Worm (Caenorhabditis elegans) whole organism, L4 larva: ENCODE measurements around the gene haao-1.

Source experiments
- D1046.2 ChIP-seq: fragments of 200-800 bp; sonication (Bioruptor generic); IDR thresholded peaks from 2 replicates; pipeline ENCODE4 v1.3.6; 2022; ENCODE audit warnings: missing genetic modification characterization, missing compliant biosample characterization
- ZK546.5 ChIP-seq, 2 experiments: sonication (generic microtip); optimal IDR thresholded peaks; 2 replicates each; lab custom pipeline; 2017; ENCODE audit warnings: missing biosample characterization in 2 of 2, missing genetic modification characterization in 2 of 2
- aha-1 ChIP-seq: fragments of 150-350 bp; peaks from one replicate; lab custom pipeline; 2014; ENCODE audit warnings: missing biosample characterization, missing genetic modification characterization
- arid-1 ChIP-seq: fragments of 200-800 bp; sonication (Bioruptor generic); conservative IDR thresholded peaks from 2 replicates; pipeline ENCODE4 v1.3.6; 2022; ENCODE audit warnings: missing genetic modification reagents, missing genetic modification characterization, missing compliant biosample characterization
- ceh-82 ChIP-seq: sonication (generic microtip); optimal IDR thresholded peaks from 2 replicates; lab custom pipeline; 2017; ENCODE audit warnings: missing biosample characterization, missing genetic modification characterization
- daf-12 ChIP-seq: fragments of 150-350 bp; optimal IDR thresholded peaks from 2 replicates; lab custom pipeline; 2014; ENCODE audit warnings: missing biosample characterization, missing genetic modification reagents, missing genetic modification characterization
- daf-16 ChIP-seq, 3 experiments: sonication (generic microtip); optimal IDR thresholded peaks; 2 replicates each; lab custom pipeline; 2016 to 2017; ENCODE audit warnings: missing genetic modification characterization in 3 of 3, missing genetic modification reagents in 3 of 3, mild to moderate bottlenecking in 2 of 3, missing compliant biosample characterization in 2 of 3, missing biosample characterization in 1 of 3, moderate library complexity in 1 of 3
- dmd-6 ChIP-seq: fragments of 200-800 bp; sonication (Bioruptor generic); IDR thresholded peaks from 2 replicates; pipeline ENCODE4 v1.3.6; 2022; ENCODE audit warnings: missing genetic modification reagents, missing genetic modification characterization, missing compliant biosample characterization
- dmd-8 ChIP-seq: fragments of 200-800 bp; sonication (Bioruptor generic); IDR thresholded peaks from 2 replicates; pipeline ENCODE4 v1.3.6; 2022; ENCODE audit warnings: missing genetic modification characterization, missing compliant biosample characterization
- dpl-1 ChIP-seq: fragments of 150-350 bp; optimal IDR thresholded peaks from 2 replicates; lab custom pipeline; 2014; ENCODE audit warnings: missing biosample characterization, missing genetic modification reagents, missing genetic modification characterization
- dve-1 ChIP-seq: sonication (generic microtip); optimal IDR thresholded peaks from 2 replicates; lab custom pipeline; 2017; ENCODE audit warnings: antibody characterized with exemption, mild to moderate bottlenecking, missing genetic modification characterization, missing compliant biosample characterization; ENCODE audit not compliant: insufficient read depth
- hif-1 ChIP-seq, 2 experiments: sonication (generic microtip); optimal IDR thresholded peaks; 2 replicates each; lab custom pipeline; 2016 to 2017; ENCODE audit warnings: missing compliant biosample characterization in 2 of 2, missing genetic modification characterization in 2 of 2, missing genetic modification reagents in 2 of 2, missing genotype in 2 of 2, mild to moderate bottlenecking in 1 of 2
- hlh-11 ChIP-seq: fragments of 200-800 bp; sonication (Bioruptor generic); optimal IDR thresholded peaks from 2 replicates; lab custom pipeline; 2018; ENCODE audit warnings: mild to moderate bottlenecking, missing genetic modification characterization, missing compliant biosample characterization
- lin-1 ChIP-seq: fragments of 200-800 bp; sonication (Bioruptor generic); IDR thresholded peaks from 2 replicates; pipeline ENCODE4 v1.3.6; 2022; ENCODE audit warnings: missing genetic modification reagents, missing genetic modification characterization, missing compliant biosample characterization
- madf-5 ChIP-seq, 2 experiments: fragments of 200-800 bp; sonication (Bioruptor generic); IDR thresholded peaks; 2 replicates each; pipeline ENCODE4 v1.3.6; 2022; ENCODE audit warnings: missing compliant biosample characterization in 2 of 2, missing genetic modification characterization in 2 of 2
- mdl-1 ChIP-seq, 2 experiments: fragments of 150-350 bp in 1 of 2; sonication (generic microtip) in 1 of 2; optimal IDR thresholded peaks; 2 replicates each; lab custom pipeline; 2014 to 2017; ENCODE audit warnings: missing biosample characterization in 2 of 2, missing genetic modification characterization in 2 of 2
- nhr-28 ChIP-seq: fragments of 150-350 bp; optimal IDR thresholded peaks from 2 replicates; lab custom pipeline; 2014; ENCODE audit warnings: missing biosample characterization, missing genetic modification characterization
- nhr-41 ChIP-seq: fragments of 200-800 bp; sonication (Bioruptor generic); IDR thresholded peaks from 2 replicates; pipeline ENCODE4 v1.3.6; 2022; ENCODE audit warnings: missing genetic modification reagents, missing genetic modification characterization, missing compliant biosample characterization
- nhr-42 ChIP-seq: fragments of 200-800 bp; sonication (Bioruptor generic); IDR thresholded peaks from 2 replicates; pipeline ENCODE4 v1.3.6; 2022; ENCODE audit warnings: missing genetic modification characterization, missing compliant biosample characterization
- nhr-77 ChIP-seq: fragments of 150-350 bp; optimal IDR thresholded peaks from 2 replicates; lab custom pipeline; 2014; ENCODE audit warnings: missing biosample characterization, missing genetic modification characterization
- pqm-1 ChIP-seq: sonication (generic microtip); optimal IDR thresholded peaks from 2 replicates; lab custom pipeline; 2017; ENCODE audit warnings: missing biosample characterization, missing genetic modification characterization
- saeg-2 ChIP-seq: fragments of 200-800 bp; sonication (Bioruptor generic); IDR thresholded peaks from 2 replicates; pipeline ENCODE4 v1.3.6; 2022; ENCODE audit warnings: missing genetic modification reagents, missing genetic modification characterization, missing compliant biosample characterization
- sdz-12 ChIP-seq: fragments of 200-800 bp; sonication (Bioruptor generic); optimal IDR thresholded peaks from 2 replicates; lab custom pipeline; 2018; ENCODE audit warnings: mild to moderate bottlenecking, missing genetic modification characterization, missing compliant biosample characterization
- set-16 ChIP-seq: fragments of 200-800 bp; sonication (Bioruptor generic); IDR thresholded peaks from 2 replicates; pipeline ENCODE4 v1.3.6; 2022; ENCODE audit warnings: missing genetic modification reagents, missing genetic modification characterization, missing compliant biosample characterization
- snpc-4 ChIP-seq: fragments of 150-350 bp; optimal IDR thresholded peaks from 2 replicates; lab custom pipeline; 2014; ENCODE audit warnings: missing biosample characterization, missing genetic modification characterization
- spr-3 ChIP-seq: fragments of 200-800 bp; sonication (Bioruptor generic); optimal IDR thresholded peaks from 2 replicates; lab custom pipeline; 2018; ENCODE audit warnings: mild to moderate bottlenecking, missing genetic modification characterization, missing compliant biosample characterization
- tag-97 ChIP-seq: fragments of 200-800 bp; sonication (Bioruptor generic); IDR thresholded peaks from 2 replicates; pipeline ENCODE4 v1.3.6; 2022; ENCODE audit warnings: missing genetic modification characterization, missing compliant biosample characterization
- tra-1 ChIP-seq: fragments of 200-800 bp; sonication (Bioruptor generic); IDR thresholded peaks from 2 replicates; pipeline ENCODE4 v1.3.6; 2022; ENCODE audit warnings: missing genetic modification reagents, missing genetic modification characterization, missing compliant biosample characterization
- vab-7 ChIP-seq: fragments of 200-800 bp; sonication (Bioruptor generic); IDR thresholded peaks from 2 replicates; pipeline ENCODE4 v1.3.6; 2022; ENCODE audit warnings: missing genetic modification reagents, missing genetic modification characterization, missing compliant biosample characterization
- zfp-2 ChIP-seq: sonication (generic microtip); optimal IDR thresholded peaks from 2 replicates; lab custom pipeline; 2016; ENCODE audit warnings: mild to moderate bottlenecking, missing genetic modification characterization, missing compliant biosample characterization
- zip-2 ChIP-seq: fragments of 150-350 bp; optimal IDR thresholded peaks from 2 replicates; lab custom pipeline; 2014; ENCODE audit warnings: missing biosample characterization, missing genetic modification characterization

haao-1 gene

ce11 chrV:9489411-9489810 lies 15.3 kb upstream of the haao-1 start, which contains the start of gene K06A4.10:
Gene K06A4.10, minus strand, starts transcription at chrV:9489800.
- TF ChIP-seq hlh-11 (tag; lab: Kevin White, UChicago) (peak; percentile 53), D1046.2 (no peak), sdz-12 (GFP tag; lab: Kevin White, UChicago) (no peak), mdl-1 (tag; optimal IDR thresholded peaks at IDR 0.05; lab: Kevin White, UChicago) (peak in 1 of 2 experiments; percentile 38), vab-7 (GFP tag; lab: Robert Waterston, UW) (no peak), lin-1 (GFP tag; lab: Robert Waterston, UW) (peak; percentile 45; the same call in 1 of the 2 replicates), tag-97 (GFP tag; lab: Robert Waterston, UW) (no peak), tra-1 (GFP tag; lab: Robert Waterston, UW) (peak; percentile 18; the same call in 1 of the 2 replicates), nhr-41 (no peak), dve-1 (peak; percentile 31), arid-1 (no peak), daf-16 (GFP tag; optimal IDR thresholded peaks at IDR 0.05; lab: Kevin White, UChicago) (no peak), daf-16 (tag; optimal IDR thresholded peaks at IDR 0.05; lab: Kevin White, UChicago) (peak; percentile 64), nhr-28 (tag; lab: Kevin White, UChicago) (peak; percentile 13), snpc-4 (tag; lab: Kevin White, UChicago) (no peak), nhr-77 (peak; percentile 36), nhr-42 (GFP tag; lab: Robert Waterston, UW) (no peak)
- TF ChIP-seq, all 104 proteins: peak for 8

ce11 chrV:9491440-9492160 lies 13.1 kb upstream of the haao-1 start, which contains the start of gene K06A4.7:
Gene K06A4.7, minus strand, starts transcription at chrV:9491490.
- TF ChIP-seq hif-1 (tag; optimal IDR thresholded peaks at IDR 0.05; lab: Kevin White, UChicago) (peak in 1 of 2 experiments; percentile 1), dmd-8 (GFP tag; lab: Robert Waterston, UW) (no peak), zfp-2 (no peak), saeg-2 (GFP tag; lab: Robert Waterston, UW) (no peak), nhr-28 (tag; lab: Kevin White, UChicago) (peak; percentile 48), daf-16 (GFP tag; optimal IDR thresholded peaks at IDR 0.05; lab: Kevin White, UChicago) (no peak), daf-16 (tag; optimal IDR thresholded peaks at IDR 0.05; lab: Kevin White, UChicago) (peak; percentile 64), mdl-1 (tag; optimal IDR thresholded peaks at IDR 0.05; lab: Kevin White, UChicago) (peak in 1 of 2 experiments; percentile 33), aha-1 (tag; lab: Kevin White, UChicago) (peak; percentile 55), dve-1 (peak; percentile 21), dmd-6 (GFP tag; lab: Robert Waterston, UW) (peak; percentile 51), hlh-11 (tag; lab: Kevin White, UChicago) (peak; percentile 76), lin-1 (GFP tag; lab: Robert Waterston, UW) (0 out of 2 replicates have a peak, but pooled peaks have one; percentile 17), ceh-82 (tag; lab: Kevin White, UChicago) (no peak), madf-5 (GFP tag; IDR thresholded peaks at IDR 0.05; lab: Robert Waterston, UW) (no peak)

- TF ChIP-seq spr-3 (GFP tag; lab: Kevin White, UChicago) (no peak), pqm-1 (tag; lab: Kevin White, UChicago) (peak; percentile 19), daf-16 (GFP tag; optimal IDR thresholded peaks at IDR 0.05; lab: Kevin White, UChicago) (no peak), daf-16 (tag; optimal IDR thresholded peaks at IDR 0.05; lab: Kevin White, UChicago) (peak; percentile 26), hlh-11 (tag; lab: Kevin White, UChicago) (peak; percentile 35), dmd-6 (GFP tag; lab: Robert Waterston, UW) (peak; percentile 68), zip-2 (tag; lab: Kevin White, UChicago) (no peak), nhr-28 (tag; lab: Kevin White, UChicago) (peak; percentile 26), ZK546.5 (tag; optimal IDR thresholded peaks at IDR 0.05; lab: Kevin White, UChicago) (no peak), dve-1 (peak; percentile 56)
- TF ChIP-seq, all 104 proteins: peak for 6
Observed at ce11 chrV:9492460-9492859, 12.2 kb upstream of the haao-1 start.

ce11 chrV:9496742-9497141 lies 8.0 kb upstream of the haao-1 start, which contains the start of gene gsnl-1:
Gene gsnl-1, plus strand, starts transcription at chrV:9497042.
- TF ChIP-seq D1046.2 (no peak), daf-16 (GFP tag; optimal IDR thresholded peaks at IDR 0.05; lab: Kevin White, UChicago) (peak in 1 of 2 experiments; percentile 37), daf-16 (tag; optimal IDR thresholded peaks at IDR 0.05; lab: Kevin White, UChicago) (no peak)

ce11 chrV:9499295-9499694 lies 5.4 kb upstream of the haao-1 start:
- TF ChIP-seq daf-12 (tag; lab: Kevin White, UChicago) = no peak
- no peak for TF ChIP-seq dpl-1 (GFP tag; lab: Kevin White, UChicago)
- no peak for TF ChIP-seq set-16 (GFP tag; lab: Robert Waterston, UW)
